Worm (Caenorhabditis elegans): ENCODE results near the gene flr-4.

Gene flr-4

ce11 chrX:15120545-15120944, 31.3 kb downstream of the flr-4 start:
- TF ChIP-seq ces-1 (GFP tag; optimal IDR thresholded peaks at IDR 0.05) (no peak), aha-1 (tag) (peak; percentile 91)

- TF ChIP-seq gei-8 (GFP tag; optimal IDR thresholded peaks at IDR 0.05) (no peak), ces-1 (GFP tag; optimal IDR thresholded peaks at IDR 0.05) (peak; percentile 30)
Observed at ce11 chrX:15125138-15125537, 35.9 kb downstream of the flr-4 start.

DNA sequence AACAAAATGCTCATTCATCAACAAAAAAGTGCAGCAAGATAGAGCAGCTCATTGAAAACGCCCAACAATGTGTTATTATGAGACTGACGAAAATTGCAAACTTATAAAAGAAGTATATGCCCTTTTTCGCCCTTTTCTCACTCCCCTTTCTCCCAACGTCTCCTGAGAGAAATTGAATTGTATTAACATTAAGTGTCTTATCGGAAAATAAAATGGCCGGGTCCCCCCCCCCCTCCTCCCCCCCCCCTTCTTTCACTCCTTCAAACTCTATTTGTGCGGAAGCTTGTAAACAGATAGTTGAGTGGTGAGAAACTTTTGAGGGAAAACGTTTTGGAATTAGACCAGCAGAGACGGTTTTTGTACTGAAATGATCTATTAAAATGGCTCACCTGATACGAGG, 37.5 kb downstream of the flr-4 start:
- TF ChIP-seq sdz-12 (GFP tag; optimal IDR thresholded peaks at IDR 0.05): no peak
- no peak for TF ChIP-seq mdl-1 (tag; optimal IDR thresholded peaks at IDR 0.05)
- no peak for TF ChIP-seq jun-1 (tag; optimal IDR thresholded peaks at IDR 0.05)
- TF ChIP-seq nhr-102 (tag; optimal IDR thresholded peaks at IDR 0.05): no peak
- TF ChIP-seq hlh-30 (tag; optimal IDR thresholded peaks at IDR 0.05; ENCODE audit: insufficient read depth): no peak
- no peak for TF ChIP-seq nhr-48 (tag; optimal IDR thresholded peaks at IDR 0.05)
- no peak for TF ChIP-seq nhr-237 (tag; optimal IDR thresholded peaks at IDR 0.05)
- no peak for TF ChIP-seq mdt-29 (GFP tag; IDR thresholded peaks at IDR 0.05)

- peak; percentile 86 for TF ChIP-seq set-16 (GFP tag; IDR thresholded peaks at IDR 0.05)
- TF ChIP-seq aha-1 (tag): peak; percentile 80
- TF ChIP-seq nhr-111 (GFP tag; optimal IDR thresholded peaks at IDR 0.05): no peak
- no peak for TF ChIP-seq spr-3 (GFP tag; optimal IDR thresholded peaks at IDR 0.05)
- no peak for TF ChIP-seq zfp-2 (tag; optimal IDR thresholded peaks at IDR 0.05)
- TF ChIP-seq egl-43 (GFP tag; IDR thresholded peaks at IDR 0.05): 0 out of 2 replicates have a peak, but pooled peaks have one; percentile 43
Observed at ce11 chrX:15127338-15127737, 38.1 kb downstream of the flr-4 start.

ce11 chrX:15128184-15128583, 39.0 kb downstream of the flr-4 start:
- TF ChIP-seq fkh-10 (GFP tag; optimal IDR thresholded peaks at IDR 0.05) (peak; percentile 45), hmg-1.1 (GFP tag; IDR thresholded peaks at IDR 0.05) (no peak), R02D3.7 (tag; optimal IDR thresholded peaks at IDR 0.05) (no peak), ctbp-1 (GFP tag; IDR thresholded peaks at IDR 0.05) (peak; percentile 46; the same call in 1 of the 2 replicates)

DNA sequence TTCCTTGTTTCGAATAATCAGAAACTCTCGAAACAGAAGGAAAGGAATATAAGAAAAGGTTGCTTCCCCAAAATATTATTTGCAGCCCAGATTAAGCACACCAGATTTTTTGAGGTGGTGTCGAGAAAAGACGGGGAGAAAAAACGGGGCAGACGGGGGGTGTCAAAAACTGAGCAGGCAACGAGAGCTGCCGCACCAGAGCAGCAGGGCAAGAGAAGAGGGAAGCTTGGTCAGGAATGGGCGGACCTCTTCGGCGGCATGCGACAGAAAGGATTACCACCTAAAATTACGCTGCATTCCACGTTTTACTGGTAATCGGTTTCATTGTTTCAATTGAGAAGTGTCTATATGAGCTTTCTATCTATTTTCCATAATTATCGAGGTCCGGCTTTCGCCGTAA, 42.9 kb downstream of the flr-4 start:
- TF ChIP-seq skn-1 (tag; optimal IDR thresholded peaks at IDR 0.05): no peak
- peak; percentile 73 for TF ChIP-seq set-16 (GFP tag; IDR thresholded peaks at IDR 0.05)

DNA sequence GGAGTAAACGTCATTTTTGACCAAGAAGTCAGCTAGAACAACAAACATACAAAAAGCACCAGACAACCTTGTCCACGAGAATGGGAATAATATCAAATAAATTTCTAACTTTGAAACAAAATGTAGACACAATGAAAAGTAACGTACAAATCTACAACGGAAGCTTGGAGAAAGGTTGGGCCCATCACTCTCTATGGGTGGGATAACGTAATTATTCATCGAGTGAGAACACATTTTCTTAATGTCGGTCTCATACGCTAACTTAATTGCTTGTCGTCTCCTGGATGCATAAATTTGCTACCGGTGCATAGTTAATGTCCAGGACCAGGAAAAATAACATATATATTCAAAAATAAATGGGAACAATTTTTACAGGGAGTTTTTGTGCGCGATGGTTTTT, 44.0 kb downstream of the flr-4 start:
- TF ChIP-seq dmd-9 (GFP tag; IDR thresholded peaks at IDR 0.05) (no peak), zip-11 (GFP tag; IDR thresholded peaks at IDR 0.05) (no peak), tra-1 (GFP tag; IDR thresholded peaks at IDR 0.05) (no peak), rbr-2 (tag; optimal IDR thresholded peaks at IDR 0.05) (no peak), Y5F2A.4 (GFP tag; optimal IDR thresholded peaks at IDR 0.05) (no peak), snpc-4 (tag; optimal IDR thresholded peaks at IDR 0.05) (no peak), lir-3 (tag; optimal IDR thresholded peaks at IDR 0.05) (no peak), pha-4 (GFP tag; IDR thresholded peaks at IDR 0.05) (no peak), pha-4 (tag; optimal IDR thresholded peaks at IDR 0.05) (no peak), spr-1 (tag; optimal IDR thresholded peaks at IDR 0.05) (no peak), dpl-1 (GFP tag; optimal IDR thresholded peaks at IDR 0.05) (no peak), spr-3 (GFP tag; optimal IDR thresholded peaks at IDR 0.05) (no peak), nhr-28 (tag; optimal IDR thresholded peaks at IDR 0.05) (no peak), daf-8 (GFP tag; IDR thresholded peaks at IDR 0.05) (no peak), snpc-1.2 (GFP tag; IDR thresholded peaks at IDR 0.05) (no peak), daf-19 (GFP tag; conservative IDR thresholded peaks at IDR 0.05) (no peak), daf-16 (GFP tag; optimal IDR thresholded peaks at IDR 0.05) (no peak), daf-16 (tag; optimal IDR thresholded peaks at IDR 0.05) (no peak), nhr-48 (tag; optimal IDR thresholded peaks at IDR 0.05) (no peak), lin-15B (tag; optimal IDR thresholded peaks at IDR 0.05) (no peak), lsy-2 (tag; optimal IDR thresholded peaks at IDR 0.05) (no peak)

Measured in whole organism, L4 larva.